Worm (Caenorhabditis elegans) whole organism, mixed stage, embryonic: ENCODE data around the gene C06E4.8.

ENCODE experiments used
- bed-3 ChIP-seq: fragments of 200-800 bp; sonication (Bioruptor generic); optimal IDR thresholded peaks from 3 replicates; lab custom pipeline; 2018; ENCODE audit warnings: mild to moderate bottlenecking, missing genetic modification characterization, moderate library complexity, missing compliant biosample characterization
- blmp-1 ChIP-seq: fragments of 150-350 bp; optimal IDR thresholded peaks from 2 replicates; lab custom pipeline; 2014; ENCODE audit warnings: missing biosample characterization, missing genetic modification characterization
- ceh-39 ChIP-seq: fragments of 150-350 bp; optimal IDR thresholded peaks from 2 replicates; lab custom pipeline; 2014; ENCODE audit warnings: missing biosample characterization, missing genetic modification characterization
- ceh-43 ChIP-seq: fragments of 200-800 bp; sonication (Bioruptor generic); optimal IDR thresholded peaks from 2 replicates; lab custom pipeline; 2018; ENCODE audit warnings: mild to moderate bottlenecking, missing genetic modification characterization, moderate library complexity, missing compliant biosample characterization
- ceh-83 ChIP-seq: fragments of 200-800 bp; sonication (Bioruptor generic); optimal IDR thresholded peaks from 2 replicates; lab custom pipeline; 2018; ENCODE audit warnings: mild to moderate bottlenecking, missing genetic modification characterization, missing compliant biosample characterization
- ces-1 ChIP-seq: fragments of 150-350 bp; optimal IDR thresholded peaks from 2 replicates; lab custom pipeline; 2014; ENCODE audit warnings: missing biosample characterization, missing genetic modification reagents, missing genetic modification characterization
- cnd-1 ChIP-seq: fragments of 200-800 bp; sonication (Bioruptor generic); optimal IDR thresholded peaks from 2 replicates; lab custom pipeline; 2018; ENCODE audit warnings: mild to moderate bottlenecking, missing genetic modification characterization, missing compliant biosample characterization
- drap-1 ChIP-seq: fragments of 200-800 bp; sonication (Bioruptor generic); optimal IDR thresholded peaks from 3 replicates; lab custom pipeline; 2018; ENCODE audit warnings: mild to moderate bottlenecking, missing genetic modification characterization, missing compliant biosample characterization
- elt-1 ChIP-seq: sonication (generic microtip); optimal IDR thresholded peaks from 2 replicates; lab custom pipeline; 2017; ENCODE audit warnings: missing genetic modification characterization, mild to moderate bottlenecking, missing compliant biosample characterization, antibody characterized with exemption, moderate library complexity, borderline replicate concordance; ENCODE audit not compliant: insufficient read depth
- elt-3 ChIP-seq: fragments of 150-350 bp; optimal IDR thresholded peaks from 2 replicates; lab custom pipeline; 2014; ENCODE audit warnings: missing biosample characterization, missing genetic modification characterization
- flh-1 ChIP-seq: fragments of 200-800 bp; sonication (Bioruptor generic); optimal IDR thresholded peaks from 2 replicates; lab custom pipeline; 2018; ENCODE audit warnings: mild to moderate bottlenecking, missing genetic modification characterization, moderate library complexity, missing compliant biosample characterization
- ham-2 ChIP-seq: fragments of 200-800 bp; sonication (Bioruptor generic); optimal IDR thresholded peaks from 2 replicates; lab custom pipeline; 2018; ENCODE audit warnings: mild to moderate bottlenecking, missing genetic modification characterization, missing compliant biosample characterization
- hlh-1 ChIP-seq: fragments of 150-350 bp; optimal IDR thresholded peaks from 2 replicates; lab custom pipeline; 2014; ENCODE audit warnings: missing biosample characterization, missing genetic modification reagents, missing genetic modification characterization
- lin-13 ChIP-seq: fragments of 150-350 bp; optimal IDR thresholded peaks from 2 replicates; lab custom pipeline; 2014; ENCODE audit warnings: missing biosample characterization, missing genetic modification characterization
- lin-32 ChIP-seq: fragments of 200-800 bp; sonication (Bioruptor generic); optimal IDR thresholded peaks from 2 replicates; lab custom pipeline; 2018; ENCODE audit warnings: mild to moderate bottlenecking, missing genetic modification characterization, missing compliant biosample characterization
- lsy-2 ChIP-seq: fragments of 150-350 bp; optimal IDR thresholded peaks from 2 replicates; lab custom pipeline; 2014; ENCODE audit warnings: missing biosample characterization, missing genetic modification characterization
- mab-5 ChIP-seq: fragments of 150-350 bp; optimal IDR thresholded peaks from 2 replicates; lab custom pipeline; 2014; ENCODE audit warnings: missing biosample characterization, missing genetic modification characterization
- mep-1 ChIP-seq: fragments of 150-350 bp; optimal IDR thresholded peaks from 2 replicates; lab custom pipeline; 2017; ENCODE audit warnings: missing biosample characterization, missing genetic modification reagents, missing genetic modification characterization, inconsistent platforms
- mls-2 ChIP-seq: sonication (generic microtip); optimal IDR thresholded peaks from 2 replicates; lab custom pipeline; 2016; ENCODE audit warnings: mild to moderate bottlenecking, missing genetic modification characterization, moderate library complexity, missing compliant biosample characterization
- nhr-12 ChIP-seq: fragments of 150-350 bp; optimal IDR thresholded peaks from 2 replicates; lab custom pipeline; 2014; ENCODE audit warnings: missing biosample characterization, missing genetic modification characterization
- nhr-2 ChIP-seq: fragments of 150-350 bp; optimal IDR thresholded peaks from 2 replicates; lab custom pipeline; 2014; ENCODE audit warnings: missing biosample characterization, missing genetic modification characterization
- nhr-237 ChIP-seq: fragments of 150-350 bp; optimal IDR thresholded peaks from 2 replicates; lab custom pipeline; 2014; ENCODE audit warnings: missing biosample characterization, missing genetic modification characterization
- nhr-28 ChIP-seq: fragments of 150-350 bp; optimal IDR thresholded peaks from 2 replicates; lab custom pipeline; 2014; ENCODE audit warnings: missing biosample characterization, missing genetic modification characterization
- nhr-76 ChIP-seq: sonication (generic microtip); optimal IDR thresholded peaks from 2 replicates; lab custom pipeline; 2017; ENCODE audit warnings: missing biosample characterization, missing genetic modification characterization
- pha-4 ChIP-seq: fragments of 150-350 bp; optimal IDR thresholded peaks from 2 replicates; lab custom pipeline; 2018; ENCODE audit warnings: missing biosample characterization, missing genetic modification reagents, missing genetic modification characterization
- sem-2 ChIP-seq: fragments of 200-800 bp; sonication (Bioruptor generic); optimal IDR thresholded peaks from 2 replicates; lab custom pipeline; 2018; ENCODE audit warnings: mild to moderate bottlenecking, missing genetic modification characterization, missing compliant biosample characterization
- sptf-1 ChIP-seq: sonication (generic microtip); optimal IDR thresholded peaks from 2 replicates; lab custom pipeline; 2017; ENCODE audit warnings: mild to moderate bottlenecking, missing genetic modification characterization, moderate library complexity, missing compliant biosample characterization
- tbx-8 ChIP-seq: fragments of 200-800 bp; sonication (Bioruptor generic); optimal IDR thresholded peaks from 2 replicates; lab custom pipeline; 2018; ENCODE audit warnings: mild to moderate bottlenecking, missing genetic modification characterization, moderate library complexity, missing compliant biosample characterization
- unc-120 ChIP-seq: sonication (generic microtip); optimal IDR thresholded peaks from 2 replicates; lab custom pipeline; 2017; ENCODE audit warnings: missing genetic modification characterization, missing compliant biosample characterization; ENCODE audit not compliant: poor library complexity, severe bottlenecking
- unc-39 ChIP-seq: fragments of 150-350 bp; optimal IDR thresholded peaks from 2 replicates; lab custom pipeline; 2014; ENCODE audit warnings: missing biosample characterization, missing genetic modification characterization
- unc-62 ChIP-seq: fragments of 150-350 bp; optimal IDR thresholded peaks from 2 replicates; lab custom pipeline; 2014; ENCODE audit warnings: missing biosample characterization, missing genetic modification reagents, missing genetic modification characterization
- ztf-11 ChIP-seq: fragments of 150-350 bp; optimal IDR thresholded peaks from 2 replicates; lab custom pipeline; 2014; ENCODE audit warnings: missing biosample characterization, missing genetic modification characterization

C06E4.8 gene

DNA sequence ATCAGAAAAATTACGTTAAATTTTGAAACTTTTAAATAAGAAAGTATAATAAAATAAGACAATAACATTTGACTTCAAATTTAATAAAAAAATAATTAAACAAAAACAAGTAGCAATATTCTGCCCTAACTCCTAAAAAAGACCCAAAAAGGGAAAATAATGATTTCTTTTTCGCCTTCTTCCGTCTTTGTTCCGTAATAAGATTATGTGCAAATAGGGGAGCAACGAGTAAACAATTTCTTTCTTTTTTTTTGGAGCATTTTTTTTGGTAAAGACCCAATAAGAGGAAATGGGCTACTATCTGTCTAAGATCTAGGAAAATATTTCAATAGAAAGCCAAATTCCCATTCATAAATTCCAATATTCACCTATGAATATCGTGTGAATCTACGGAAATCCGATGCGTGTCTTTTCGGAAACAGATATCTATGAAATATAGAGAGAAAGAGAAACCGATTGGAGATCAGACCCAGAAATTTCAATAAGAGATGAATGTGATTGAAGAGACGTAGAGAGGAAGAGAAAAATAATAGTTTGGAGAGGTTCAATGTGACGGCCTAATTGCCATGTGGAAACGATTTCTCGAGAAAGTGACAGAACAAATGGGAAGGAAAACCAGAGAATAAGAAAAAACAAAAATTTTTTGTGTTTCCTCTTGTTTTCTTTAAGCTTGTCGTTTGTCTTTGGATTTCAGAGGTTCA lies 32.3 kb upstream of the C06E4.8 start:
- TF ChIP-seq tbx-8 (no peak), sem-2 (GFP tag; lab: Kevin White, UChicago) (no peak), ces-1 (GFP tag; lab: Kevin White, UChicago) (peak; percentile 83), bed-3 (no peak), ham-2 (no peak), nhr-76 (no peak), elt-1 (tag; lab: Kevin White, UChicago) (peak; percentile 51), blmp-1 (tag; lab: Kevin White, UChicago) (no peak), mls-2 (tag; lab: Kevin White, UChicago) (no peak), ceh-83 (GFP tag; lab: Kevin White, UChicago) (no peak), ceh-43 (no peak), elt-3 (tag; lab: Kevin White, UChicago) (no peak), sptf-1 (tag; lab: Kevin White, UChicago) (no peak), hlh-1 (no peak), ceh-39 (no peak), nhr-12 (no peak), unc-39 (tag; lab: Kevin White, UChicago) (no peak), unc-62 (GFP tag; lab: Kevin White, UChicago) (peak; percentile 63), nhr-237 (tag; lab: Kevin White, UChicago) (no peak), ztf-11 (no peak), lsy-2 (tag; lab: Kevin White, UChicago) (no peak), cnd-1 (tag; lab: Kevin White, UChicago) (no peak)

DNA sequence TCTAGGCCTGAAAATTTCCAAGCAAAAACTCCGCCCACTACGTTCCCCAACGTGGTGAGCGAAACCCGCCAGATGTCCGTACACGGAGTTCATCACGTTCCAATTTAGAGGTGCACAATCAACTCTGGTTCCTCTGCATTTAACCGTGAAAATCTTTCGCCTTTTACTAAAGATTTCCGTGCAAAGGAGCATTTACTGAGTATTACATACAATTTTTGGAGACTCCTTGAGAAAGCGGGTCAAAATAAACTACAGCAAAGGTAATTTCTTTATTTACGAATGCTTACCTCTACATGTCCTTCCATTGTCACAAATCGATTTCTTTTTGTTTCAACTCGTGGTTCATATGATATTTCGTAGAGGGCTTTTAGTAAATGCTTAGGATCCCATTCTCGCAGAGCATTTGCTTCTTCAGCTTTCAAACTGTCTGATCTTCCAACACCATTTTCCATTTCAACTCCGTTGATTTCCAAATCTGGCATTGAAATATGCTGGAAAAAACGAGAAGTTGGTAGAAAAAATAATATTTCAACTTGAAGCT lies 31.0 kb upstream of the C06E4.8 start, which contains the start of gene F42C5.9:
Gene F42C5.9, minus strand, starts transcription at position 491 of the 541 bp plus-strand sequence.
- no peak for TF ChIP-seq nhr-2
- TF ChIP-seq unc-62 (GFP tag; lab: Kevin White, UChicago), result no peak
- TF ChIP-seq ztf-11, result no peak
- no peak for TF ChIP-seq pha-4 (tag; lab: Kevin White, UChicago)
- TF ChIP-seq ceh-39, result no peak
- no peak for TF ChIP-seq lin-13 (tag; lab: Kevin White, UChicago)
- no peak for TF ChIP-seq cnd-1 (tag; lab: Kevin White, UChicago)
- TF ChIP-seq elt-3 (tag; lab: Kevin White, UChicago), result no peak
- no peak for TF ChIP-seq nhr-76
- no peak for TF ChIP-seq hlh-1
- no peak for TF ChIP-seq lin-32 (GFP tag; lab: Kevin White, UChicago)
- TF ChIP-seq drap-1 (GFP tag; lab: Kevin White, UChicago), result no peak
- TF ChIP-seq mls-2 (tag; lab: Kevin White, UChicago), result no peak
- no peak for TF ChIP-seq elt-1 (tag; lab: Kevin White, UChicago)
- no peak for TF ChIP-seq nhr-237 (tag; lab: Kevin White, UChicago)
- no peak for TF ChIP-seq ces-1 (GFP tag; lab: Kevin White, UChicago)
- TF ChIP-seq nhr-28 (tag; lab: Kevin White, UChicago), result no peak
- TF ChIP-seq flh-1 (GFP tag; lab: Kevin White, UChicago), result no peak
- no peak for TF ChIP-seq lsy-2 (tag; lab: Kevin White, UChicago)
- TF ChIP-seq mab-5, result no peak

DNA sequence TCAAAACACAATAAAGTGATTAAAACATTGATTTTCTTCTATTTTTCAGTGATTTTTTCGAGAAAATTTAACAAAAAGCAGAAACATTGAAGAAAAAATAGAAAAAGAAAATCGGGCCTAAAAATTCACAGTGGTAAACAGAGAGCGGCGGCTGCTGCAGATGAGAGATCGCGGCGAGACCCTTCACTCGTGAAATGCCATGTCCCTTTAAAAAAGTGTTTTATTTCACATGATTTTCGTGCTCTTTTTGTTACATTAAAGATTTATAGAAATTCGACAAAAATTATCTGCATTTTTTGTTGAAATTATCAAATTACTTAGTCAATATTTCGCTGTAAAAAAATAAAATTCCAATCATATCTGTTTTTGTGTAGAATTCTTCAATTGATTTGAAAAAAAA lies 28.3 kb upstream of the C06E4.8 start:
- TF ChIP-seq unc-120 (no peak), bed-3 (no peak), sem-2 (GFP tag; lab: Kevin White, UChicago) (no peak), unc-62 (GFP tag; lab: Kevin White, UChicago) (no peak), cnd-1 (tag; lab: Kevin White, UChicago) (no peak), lin-13 (tag; lab: Kevin White, UChicago) (peak; percentile 33), lsy-2 (tag; lab: Kevin White, UChicago) (peak; percentile 50), pha-4 (tag; lab: Kevin White, UChicago) (peak; percentile 49), tbx-8 (no peak), ces-1 (GFP tag; lab: Kevin White, UChicago) (peak; percentile 9), nhr-2 (no peak), ztf-11 (no peak), nhr-76 (no peak), sptf-1 (tag; lab: Kevin White, UChicago) (peak; percentile 14), ceh-39 (no peak), hlh-1 (peak; percentile 59), mep-1 (tag; lab: Kevin White, UChicago) (peak; percentile 76), elt-1 (tag; lab: Kevin White, UChicago) (no peak), nhr-237 (tag; lab: Kevin White, UChicago) (peak; percentile 32), flh-1 (GFP tag; lab: Kevin White, UChicago) (no peak)
